Worm (Caenorhabditis elegans): Measurements from ENCODE around the gene arrd-10.

Gene arrd-10

ce11 chrII:12918960-12919553, 20.8 kb upstream of the arrd-10 start, which contains the start of the genes F58G1.2 and wago-4:
Gene F58G1.2, minus strand, starts transcription at chrII:12919010.
Gene wago-4, plus strand, starts transcription at chrII:12919551.
- TF ChIP-seq mep-1 (tag; optimal IDR thresholded peaks at IDR 0.05), result peak; percentile 48
- peak; percentile 68 for TF ChIP-seq lin-13 (tag; optimal IDR thresholded peaks at IDR 0.05)
- no peak for TF ChIP-seq ceh-83 (GFP tag; optimal IDR thresholded peaks at IDR 0.05)

- TF ChIP-seq ces-1 (GFP tag; optimal IDR thresholded peaks at IDR 0.05) (no peak), ham-2 (GFP tag; optimal IDR thresholded peaks at IDR 0.05) (no peak), mep-1 (tag; optimal IDR thresholded peaks at IDR 0.05) (no peak), ceh-43 (GFP tag; optimal IDR thresholded peaks at IDR 0.05) (no peak), unc-39 (tag; optimal IDR thresholded peaks at IDR 0.05) (no peak), nhr-76 (tag; optimal IDR thresholded peaks at IDR 0.05) (no peak), nhr-237 (tag; optimal IDR thresholded peaks at IDR 0.05) (no peak), nhr-2 (tag; optimal IDR thresholded peaks at IDR 0.05) (no peak), lsy-2 (tag; optimal IDR thresholded peaks at IDR 0.05) (no peak), snpc-4 (tag; optimal IDR thresholded peaks at IDR 0.05) (no peak), lin-32 (GFP tag; optimal IDR thresholded peaks at IDR 0.05) (no peak), pha-4 (tag; optimal IDR thresholded peaks at IDR 0.05) (no peak), mls-2 (tag; optimal IDR thresholded peaks at IDR 0.05) (no peak), hlh-1 (tag; optimal IDR thresholded peaks at IDR 0.05) (no peak), bed-3 (GFP tag; optimal IDR thresholded peaks at IDR 0.05) (no peak), ztf-11 (tag; optimal IDR thresholded peaks at IDR 0.05) (no peak), blmp-1 (tag; optimal IDR thresholded peaks at IDR 0.05) (no peak), flh-1 (GFP tag; optimal IDR thresholded peaks at IDR 0.05) (no peak)
Observed at ce11 chrII:12921478-12921877, 18.4 kb upstream of the arrd-10 start.

DNA sequence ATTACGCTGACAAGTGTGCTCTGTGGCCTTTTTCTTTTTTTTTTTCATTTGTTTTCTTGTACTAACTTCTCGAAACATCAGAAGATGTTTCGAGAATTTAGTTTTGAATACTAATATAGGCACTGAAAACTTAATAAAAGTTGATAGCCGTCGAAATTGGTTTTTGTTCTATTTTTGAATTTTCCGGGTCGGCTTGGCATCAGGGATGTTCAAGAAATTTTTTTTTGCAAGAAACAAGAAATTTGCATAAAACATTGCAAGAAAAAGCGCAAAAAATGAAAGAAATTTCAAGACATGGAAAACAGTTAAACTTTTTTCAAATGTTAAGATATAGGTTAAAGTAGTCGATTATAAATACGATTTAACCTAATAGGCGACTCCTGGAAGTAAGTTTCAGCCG, 16.7 kb upstream of the arrd-10 start:
- TF ChIP-seq snpc-4 (tag; optimal IDR thresholded peaks at IDR 0.05), result no peak
- TF ChIP-seq ceh-43 (GFP tag; optimal IDR thresholded peaks at IDR 0.05), result no peak
- TF ChIP-seq lsy-2 (tag; optimal IDR thresholded peaks at IDR 0.05), result no peak

ce11 chrII:12925551-12925950, 14.3 kb upstream of the arrd-10 start, which contains the start of gene F58G1.8:
Gene F58G1.8, minus strand, starts transcription at chrII:12925651.
- no peak for TF ChIP-seq ces-1 (GFP tag; optimal IDR thresholded peaks at IDR 0.05)
- no peak for TF ChIP-seq nhr-76 (tag; optimal IDR thresholded peaks at IDR 0.05)
- TF ChIP-seq flh-1 (GFP tag; optimal IDR thresholded peaks at IDR 0.05), result no peak
- TF ChIP-seq ceh-39 (tag; optimal IDR thresholded peaks at IDR 0.05), result no peak
- no peak for TF ChIP-seq nhr-12 (tag; optimal IDR thresholded peaks at IDR 0.05)
- no peak for TF ChIP-seq unc-62 (GFP tag; optimal IDR thresholded peaks at IDR 0.05)
- no peak for TF ChIP-seq zip-8 (tag; optimal IDR thresholded peaks at IDR 0.05)
- no peak for TF ChIP-seq cnd-1 (tag; optimal IDR thresholded peaks at IDR 0.05)
- TF ChIP-seq drap-1 (GFP tag; optimal IDR thresholded peaks at IDR 0.05), result no peak
- TF ChIP-seq bed-3 (GFP tag; optimal IDR thresholded peaks at IDR 0.05), result no peak
- TF ChIP-seq sem-2 (GFP tag; optimal IDR thresholded peaks at IDR 0.05), result no peak
- no peak for TF ChIP-seq ham-2 (GFP tag; optimal IDR thresholded peaks at IDR 0.05)
- no peak for TF ChIP-seq lin-32 (GFP tag; optimal IDR thresholded peaks at IDR 0.05)
- no peak for TF ChIP-seq nhr-2 (tag; optimal IDR thresholded peaks at IDR 0.05)
- no peak for TF ChIP-seq sptf-1 (tag; optimal IDR thresholded peaks at IDR 0.05)
- TF ChIP-seq M03D4.4 (tag; optimal IDR thresholded peaks at IDR 0.05), result no peak
- no peak for TF ChIP-seq unc-120 (tag; optimal IDR thresholded peaks at IDR 0.05; ENCODE audit: poor library complexity, severe bottlenecking)
- no peak for TF ChIP-seq ceh-43 (GFP tag; optimal IDR thresholded peaks at IDR 0.05)

- TF ChIP-seq pha-4 (tag; optimal IDR thresholded peaks at IDR 0.05), result no peak
- no peak for TF ChIP-seq M03D4.4 (tag; optimal IDR thresholded peaks at IDR 0.05)
- no peak for TF ChIP-seq lsy-2 (tag; optimal IDR thresholded peaks at IDR 0.05)
- TF ChIP-seq blmp-1 (tag; optimal IDR thresholded peaks at IDR 0.05), result no peak
- no peak for TF ChIP-seq unc-120 (tag; optimal IDR thresholded peaks at IDR 0.05; ENCODE audit: poor library complexity, severe bottlenecking)
- no peak for TF ChIP-seq ceh-39 (tag; optimal IDR thresholded peaks at IDR 0.05)
Observed at ce11 chrII:12928241-12928640, 11.7 kb upstream of the arrd-10 start, which contains the start of gene F58G1.3. Gene F58G1.3, minus strand, starts transcription at chrII:12928341.

DNA sequence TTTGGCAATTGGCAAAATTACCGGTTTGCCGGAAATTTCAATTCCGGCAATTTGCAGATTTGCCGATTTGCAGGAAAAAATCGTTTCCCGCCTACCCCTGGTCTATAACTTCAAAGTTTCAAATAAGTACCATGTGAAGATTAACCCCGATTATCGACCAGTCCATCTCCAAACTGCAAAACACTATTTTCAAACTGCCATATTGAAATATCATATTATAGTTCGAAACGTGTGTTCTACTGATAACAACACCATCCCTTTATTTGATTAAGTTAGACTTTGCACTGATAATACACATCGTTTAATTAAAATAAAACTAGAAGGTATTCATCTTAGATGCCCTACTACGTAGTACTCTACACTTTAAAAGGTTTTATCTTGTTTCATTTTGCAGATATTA, 9.8 kb upstream of the arrd-10 start:
- no peak for TF ChIP-seq drap-1 (GFP tag; optimal IDR thresholded peaks at IDR 0.05)
- TF ChIP-seq lsy-2 (tag; optimal IDR thresholded peaks at IDR 0.05), result no peak
- no peak for TF ChIP-seq blmp-1 (tag; optimal IDR thresholded peaks at IDR 0.05)
- no peak for TF ChIP-seq sptf-1 (tag; optimal IDR thresholded peaks at IDR 0.05)
